Fruit fly (Drosophila melanogaster) whole organism, embryonic: ENCODE data around the gene CG9626.
A peak's percentile ranks its signal among the peaks of the same experiment; 100 is the strongest.

Source experiments
- Adf1 ChIP-seq: fragments of 200-800 bp; sonication (Bioruptor generic); IDR thresholded peaks from 2 replicates; pipeline ENCODE4 v1.3.6; 2022; ENCODE audit warnings: missing biosample characterization, missing genetic modification characterization
- CG10959 ChIP-seq: fragments of 200-800 bp; sonication (Bioruptor generic); IDR thresholded peaks from 2 replicates; pipeline ENCODE4 v1.3.6; 2022; ENCODE audit warnings: missing biosample characterization, missing genetic modification characterization
- CG13296 ChIP-seq: fragments of 200-800 bp; sonication (Bioruptor generic); optimal IDR thresholded peaks from 3 replicates; lab custom pipeline; 2018; ENCODE audit warnings: missing biosample characterization, mild to moderate bottlenecking, missing genetic modification characterization
- CG13775 ChIP-seq: fragments of 200-800 bp; sonication (Bioruptor generic); optimal IDR thresholded peaks from 3 replicates; lab custom pipeline; 2017; ENCODE audit warnings: missing biosample characterization, mild to moderate bottlenecking, missing genetic modification characterization
- CG15479 ChIP-seq: fragments of 200-800 bp; sonication (Bioruptor generic); optimal IDR thresholded peaks from 3 replicates; lab custom pipeline; 2019; ENCODE audit warnings: missing biosample characterization, mild to moderate bottlenecking, missing genetic modification characterization, moderate library complexity
- CG18764 ChIP-seq: fragments of 200-800 bp; sonication (Bioruptor generic); optimal IDR thresholded peaks from 3 replicates; lab custom pipeline; 2016; ENCODE audit warnings: missing biosample characterization, missing genetic modification characterization
- CG2120 ChIP-seq: fragments of 200-800 bp; sonication (Bioruptor generic); optimal IDR thresholded peaks from 3 replicates; lab custom pipeline; 2016; ENCODE audit warnings: missing biosample characterization, missing genetic modification characterization
- CG2199 ChIP-seq: fragments of 200-800 bp; sonication (Bioruptor generic); IDR thresholded peaks from 3 replicates; pipeline ENCODE4 v1.3.6; 2022; ENCODE audit warnings: missing biosample characterization, missing genetic modification characterization
- CG31441 ChIP-seq: fragments of 200-800 bp; sonication (Bioruptor generic); IDR thresholded peaks from 2 replicates; pipeline ENCODE4 v1.3.6; 2022; ENCODE audit warnings: missing biosample characterization, missing genetic modification characterization
- CG32532 ChIP-seq: fragments of 200-800 bp; sonication (Bioruptor generic); IDR thresholded peaks from 2 replicates; pipeline ENCODE4 v1.3.6; 2022; ENCODE audit warnings: missing biosample characterization, missing genetic modification characterization
- CG3407 ChIP-seq: fragments of 200-800 bp; sonication (Bioruptor generic); optimal IDR thresholded peaks from 2 replicates; lab custom pipeline; 2018; ENCODE audit warnings: missing biosample characterization, mild to moderate bottlenecking, missing genetic modification characterization
- CG3726 ChIP-seq: fragments of 200-800 bp; sonication (Bioruptor generic); IDR thresholded peaks from 3 replicates; pipeline ENCODE4, ENCODE4 v1.3.6; 2022; ENCODE audit warnings: missing biosample characterization, missing genetic modification characterization
- CG5180 ChIP-seq: fragments of 200-800 bp; sonication (Bioruptor generic); optimal IDR thresholded peaks from 3 replicates; lab custom pipeline; 2017; ENCODE audit warnings: missing biosample characterization, missing genetic modification characterization, mild to moderate bottlenecking, moderate library complexity, missing genetic modification reagents
- CG7357 ChIP-seq: fragments of 200-800 bp; sonication (Bioruptor generic); IDR thresholded peaks from 3 replicates; pipeline ENCODE4 v1.3.6; 2022; ENCODE audit warnings: missing biosample characterization, missing genetic modification characterization
- CG7556 ChIP-seq: fragments of 200-800 bp; sonication (Bioruptor generic); optimal IDR thresholded peaks from 2 replicates; lab custom pipeline; 2017; ENCODE audit warnings: missing biosample characterization, mild to moderate bottlenecking, missing genetic modification characterization
- CG7987 ChIP-seq: fragments of 200-800 bp; sonication (Bioruptor generic); optimal IDR thresholded peaks from 2 replicates; lab custom pipeline; 2018; ENCODE audit warnings: missing biosample characterization, mild to moderate bottlenecking, missing genetic modification characterization, moderate library complexity
- CG9437 ChIP-seq: fragments of 200-800 bp; sonication (Bioruptor generic); optimal IDR thresholded peaks from 2 replicates; lab custom pipeline; 2018; ENCODE audit warnings: missing biosample characterization, mild to moderate bottlenecking, missing genetic modification characterization
- CG9727 ChIP-seq: fragments of 200-800 bp; sonication (Bioruptor generic); optimal IDR thresholded peaks from 3 replicates; lab custom pipeline; 2017; ENCODE audit warnings: missing biosample characterization, mild to moderate bottlenecking, missing genetic modification characterization
- Camta ChIP-seq: fragments of 200-800 bp; sonication (Bioruptor generic); optimal IDR thresholded peaks from 2 replicates; lab custom pipeline; 2016; ENCODE audit warnings: missing biosample characterization, missing genetic modification characterization
- D19A ChIP-seq: fragments of 200-800 bp; optimal IDR thresholded peaks from 3 replicates; lab custom pipeline; 2019; ENCODE audit warnings: missing biosample characterization, mild to moderate bottlenecking, missing genetic modification characterization, moderate library complexity
- Drgx ChIP-seq: fragments of 200-800 bp; sonication (Bioruptor generic); IDR thresholded peaks from 2 replicates; pipeline ENCODE4 v1.3.6; 2022; ENCODE audit warnings: missing biosample characterization, missing genetic modification characterization
- Ets97D ChIP-seq: fragments of 200-800 bp; sonication (Bioruptor generic); optimal IDR thresholded peaks from 3 replicates; lab custom pipeline; 2016; ENCODE audit warnings: missing biosample characterization, missing genetic modification characterization
- GATAe ChIP-seq: fragments of 200-800 bp; sonication (Bioruptor generic); conservative IDR thresholded peaks from 2 replicates; pipeline ENCODE4 v1.3.6; 2022; ENCODE audit warnings: missing biosample characterization, missing genetic modification characterization
- HmgZ ChIP-seq: fragments of 200-800 bp; sonication (Bioruptor generic); optimal IDR thresholded peaks from 2 replicates; lab custom pipeline; 2018; ENCODE audit warnings: missing biosample characterization, mild to moderate bottlenecking, missing genetic modification characterization
- Hmr ChIP-seq: fragments of 200-800 bp; sonication (Bioruptor generic); optimal IDR thresholded peaks from 3 replicates; lab custom pipeline; 2017; ENCODE audit warnings: mild to moderate bottlenecking, missing biosample characterization, missing genetic modification reagents, missing genetic modification characterization
- Hr3 ChIP-seq: fragments of 200-800 bp; sonication (Bioruptor generic); optimal IDR thresholded peaks from 3 replicates; lab custom pipeline; 2016; ENCODE audit warnings: missing biosample characterization, missing genetic modification characterization
- Hr78 ChIP-seq, 2 experiments: fragments of 200-800 bp in 1 of 2; fragments of >200 bp in 1 of 2; sonication (Bioruptor generic) in 1 of 2; optimal IDR thresholded peaks; 2 replicates each; lab custom pipeline; 2017 to 2019; ENCODE audit warnings: missing biosample characterization in 2 of 2, missing genetic modification characterization in 2 of 2, mild to moderate bottlenecking in 1 of 2, moderate library complexity in 1 of 2
- Pdp1 ChIP-seq, 2 experiments: fragments of 200-800 bp; sonication (Bioruptor generic); optimal IDR thresholded peaks; 3 replicates each; lab custom pipeline; 2016; ENCODE audit warnings: missing biosample characterization in 2 of 2, missing genetic modification characterization in 2 of 2, mild to moderate bottlenecking in 1 of 2, moderate library complexity in 1 of 2
- Ravus ChIP-seq: fragments of 200-800 bp; sonication (Bioruptor generic); IDR thresholded peaks from 2 replicates; pipeline ENCODE4 v1.3.6; 2022; ENCODE audit warnings: missing biosample characterization, missing genetic modification characterization
- Six4 ChIP-seq: fragments of 200-800 bp; sonication (Bioruptor generic); optimal IDR thresholded peaks from 2 replicates; lab custom pipeline; 2016; ENCODE audit warnings: missing biosample characterization, missing genetic modification characterization
- Sry-β ChIP-seq: fragments of 200-800 bp; sonication (Bioruptor generic); optimal IDR thresholded peaks from 2 replicates; lab custom pipeline; 2018; ENCODE audit warnings: missing biosample characterization, mild to moderate bottlenecking, missing genetic modification characterization, moderate library complexity
- Trl ChIP-seq, 3 experiments: fragments of >200 bp in 2 of 3; fragments of 200-800 bp in 1 of 3; sonication (Bioruptor generic) in 1 of 3; optimal IDR thresholded peaks; 2 replicates in 1 of 3; 3 replicates in 2 of 3; lab custom pipeline; 2016 to 2017; ENCODE audit warnings: missing biosample characterization in 1 of 3, missing genetic modification characterization in 1 of 3
- bsh ChIP-seq, 2 experiments: fragments of 200-800 bp; sonication (Bioruptor generic); optimal IDR thresholded peaks; 2 replicates each; lab custom pipeline; 2017 to 2018; ENCODE audit warnings: mild to moderate bottlenecking in 2 of 2, missing biosample characterization in 2 of 2, missing genetic modification characterization in 2 of 2, moderate library complexity in 1 of 2
- crc ChIP-seq: fragments of 200-800 bp; sonication (Bioruptor generic); optimal IDR thresholded peaks from 2 replicates; lab custom pipeline; 2016; ENCODE audit warnings: missing biosample characterization, missing genetic modification characterization
- da ChIP-seq: fragments of 200-800 bp; sonication (Bioruptor generic); optimal IDR thresholded peaks from 2 replicates; lab custom pipeline; 2016; ENCODE audit warnings: missing biosample characterization, missing genetic modification characterization
- dm ChIP-seq: fragments of 200-800 bp; sonication (Bioruptor generic); optimal IDR thresholded peaks from 3 replicates; lab custom pipeline; 2016; ENCODE audit warnings: missing biosample characterization, missing genetic modification characterization
- grn ChIP-seq: fragments of 200-800 bp; sonication (Bioruptor generic); optimal IDR thresholded peaks from 3 replicates; lab custom pipeline; 2017; ENCODE audit warnings: missing biosample characterization, missing genetic modification characterization
- hkb ChIP-seq, 2 experiments: fragments of 200-800 bp in 1 of 2; fragments of >200 bp in 1 of 2; sonication (Bioruptor generic) in 1 of 2; IDR thresholded peaks in 1 of 2; optimal IDR thresholded peaks in 1 of 2; 2 replicates each; pipeline versions ENCODE4 v1.3.6 to Lab custom; 2017 to 2022; ENCODE audit warnings: missing biosample characterization in 1 of 2, missing genetic modification characterization in 1 of 2
- inv ChIP-seq: fragments of 200-800 bp; sonication (Bioruptor generic); IDR thresholded peaks from 2 replicates; pipeline ENCODE4 v1.3.6; 2022; ENCODE audit warnings: missing biosample characterization, missing genetic modification characterization; ENCODE audit not compliant: partially characterized antibody
- lola ChIP-seq, 3 experiments: fragments of >200 bp in 2 of 3; fragments of 200-800 bp in 1 of 3; sonication (Bioruptor generic) in 1 of 3; optimal IDR thresholded peaks; 2 replicates each; lab custom pipeline; 2017 to 2019; ENCODE audit warnings: missing biosample characterization in 3 of 3, missing genetic modification characterization in 3 of 3, mild to moderate bottlenecking in 1 of 3, moderate library complexity in 1 of 3
- mirr ChIP-seq: fragments of 200-800 bp; sonication (Bioruptor generic); optimal IDR thresholded peaks from 3 replicates; lab custom pipeline; 2018; ENCODE audit warnings: missing biosample characterization, mild to moderate bottlenecking, missing genetic modification characterization
- org-1 ChIP-seq: fragments of 200-800 bp; sonication (Bioruptor generic); optimal IDR thresholded peaks from 2 replicates; lab custom pipeline; 2017; ENCODE audit warnings: missing biosample characterization, missing genetic modification characterization
- ranshi ChIP-seq: fragments of 200-800 bp; sonication (Bioruptor generic); IDR thresholded peaks from 2 replicates; pipeline ENCODE4 v1.3.6; 2022; ENCODE audit warnings: missing biosample characterization, missing genetic modification characterization
- sna ChIP-seq: fragments of 200-800 bp; sonication (Bioruptor generic); IDR thresholded peaks from 2 replicates; pipeline ENCODE4 v1.3.6; 2022; ENCODE audit warnings: missing biosample characterization, missing genetic modification characterization; ENCODE audit not compliant: partially characterized antibody
- sug ChIP-seq: fragments of 200-800 bp; optimal IDR thresholded peaks from 2 replicates; lab custom pipeline; 2019; ENCODE audit warnings: missing biosample characterization, mild to moderate bottlenecking, missing genetic modification characterization, moderate library complexity
- trem ChIP-seq: fragments of 200-800 bp; optimal IDR thresholded peaks from 3 replicates; lab custom pipeline; 2019; ENCODE audit warnings: missing biosample characterization, mild to moderate bottlenecking, missing genetic modification characterization, moderate library complexity
- tup ChIP-seq: fragments of 200-800 bp; sonication (Bioruptor generic); optimal IDR thresholded peaks from 2 replicates; lab custom pipeline; 2016; ENCODE audit warnings: missing biosample characterization, mild to moderate bottlenecking, missing genetic modification characterization, moderate library complexity
- wdn ChIP-seq: fragments of 200-800 bp; sonication (Bioruptor generic); IDR thresholded peaks from 2 replicates; pipeline ENCODE4 v1.3.6; 2022; ENCODE audit warnings: missing biosample characterization, missing genetic modification characterization

CG9626 gene

dm6 chr3R:8317709-8318335, 17.0 kb upstream of the CG9626 start (continued):
- TF ChIP-seq CG7987 (GFP tag; lab: Kevin White, UChicago) (no peak), ranshi (GFP tag; lab: Robert Waterston, UW) (no peak), Ets97D (GFP tag; lab: Kevin White, UChicago) (no peak), CG3407 (GFP tag; lab: Kevin White, UChicago) (no peak), Trl (optimal IDR thresholded peaks at IDR 0.05; lab: Kevin White, UChicago) (peak in 1 of 2 experiments; percentile 60), Trl (GFP tag; optimal IDR thresholded peaks at IDR 0.05; lab: Kevin White, UChicago) (no peak), CG5180 (GFP tag; lab: Kevin White, UChicago) (peak; percentile 45), sna (GFP tag; lab: Robert Waterston, UW) (no peak), CG13296 (GFP tag; lab: Kevin White, UChicago) (peak; percentile 42), Sry-β (GFP tag; lab: Kevin White, UChicago) (no peak), lola (GFP tag; optimal IDR thresholded peaks at IDR 0.05; lab: Kevin White, UChicago) (no peak), CG13775 (GFP tag; lab: Kevin White, UChicago) (no peak), CG7556 (GFP tag; lab: Kevin White, UChicago) (no peak), Camta (GFP tag; lab: Kevin White, UChicago) (no peak), CG2120 (peak; percentile 61), tup (GFP tag; lab: Kevin White, UChicago) (no peak), Hr3 (GFP tag; lab: Kevin White, UChicago) (no peak), trem (tag; lab: Kevin White, UChicago) (no peak), bsh (GFP tag; optimal IDR thresholded peaks at IDR 0.05; lab: Kevin White, UChicago) (no peak), mirr (GFP tag; lab: Kevin White, UChicago) (no peak), CG3726 (no peak), hkb (optimal IDR thresholded peaks at IDR 0.05; lab: Kevin White, UChicago) (no peak), hkb (GFP tag; IDR thresholded peaks at IDR 0.05; lab: Robert Waterston, UW) (peak; percentile 15; the same call in 1 of the 2 replicates), Six4 (GFP tag; lab: Kevin White, UChicago) (no peak), CG9727 (GFP tag; lab: Kevin White, UChicago) (no peak), da (no peak), Pdp1 (GFP tag; optimal IDR thresholded peaks at IDR 0.05; lab: Kevin White, UChicago) (peak in 1 of 2 experiments; percentile 69), CG10959 (GFP tag; lab: Robert Waterston, UW) (no peak), inv (GFP tag; lab: Robert Waterston, UW) (no peak), wdn (GFP tag; lab: Robert Waterston, UW) (no peak), HmgZ (tag; lab: Kevin White, UChicago) (no peak), Drgx (GFP tag; lab: Robert Waterston, UW) (peak; percentile 48), CG9437 (GFP tag; lab: Kevin White, UChicago) (no peak), org-1 (GFP tag; lab: Kevin White, UChicago) (no peak), CG32532 (GFP tag; lab: Robert Waterston, UW) (peak; percentile 48; the same call in 1 of the 2 replicates), CG18764 (GFP tag; lab: Kevin White, UChicago) (no peak), Adf1 (GFP tag; lab: Robert Waterston, UW) (no peak), crc (GFP tag; lab: Kevin White, UChicago) (no peak)

dm6 chr3R:8317215-8317614, 16.4 kb upstream of the CG9626 start, which contains the start of gene Ctr1B:
Gene Ctr1B, plus strand, starts transcription at chr3R:8317612.
- peak; percentile 81 for TF ChIP-seq sug (tag; lab: Kevin White, UChicago)
- 0 out of 3 replicates have a peak, but pooled peaks have one; percentile 28 for TF ChIP-seq CG2199 (GFP tag; lab: Robert Waterston, UW)
- no peak for TF ChIP-seq CG31441 (GFP tag; lab: Robert Waterston, UW)
- peak; percentile 92 for TF ChIP-seq grn
- no peak for TF ChIP-seq D19A (tag; lab: Kevin White, UChicago)
- TF ChIP-seq CG15479 (GFP tag; lab: Kevin White, UChicago) = peak; percentile 46
- 0 out of 2 replicates have a peak, but pooled peaks have one; percentile 15 for TF ChIP-seq sna (GFP tag; lab: Robert Waterston, UW)
- peak in 1 of 2 experiments; percentile 72 for TF ChIP-seq Hr78 (GFP tag; optimal IDR thresholded peaks at IDR 0.05; lab: Kevin White, UChicago)
- peak; percentile 13 for TF ChIP-seq mirr (GFP tag; lab: Kevin White, UChicago)
- no peak for TF ChIP-seq Ravus
- TF ChIP-seq CG7357 (GFP tag; lab: Robert Waterston, UW) = no peak
- peak; percentile 61 for TF ChIP-seq GATAe (GFP tag; lab: Robert Waterston, UW)
- TF ChIP-seq dm (GFP tag; lab: Kevin White, UChicago) = no peak
- TF ChIP-seq Hmr = no peak
